Fruit fly (Drosophila melanogaster) whole organism, embryonic: ENCODE results near the gene SMC5.

Source experiments
- Ada2b ChIP-seq: fragments of 200-800 bp; sonication (Bioruptor generic); IDR thresholded peaks from 2 replicates; pipeline ENCODE4 v1.3.6; 2022; ENCODE audit warnings: missing biosample characterization, missing genetic modification characterization
- Awh ChIP-seq: fragments of 200-800 bp; sonication (Bioruptor generic); IDR thresholded peaks from 2 replicates; pipeline ENCODE4, ENCODE4 v1.3.6; 2022; ENCODE audit warnings: missing biosample characterization, missing genetic modification characterization
- BEAF-32 ChIP-seq: fragments of 200-800 bp; sonication (Bioruptor generic); optimal IDR thresholded peaks from 3 replicates; lab custom pipeline; 2017; ENCODE audit warnings: missing biosample characterization, missing genetic modification characterization, mild to moderate bottlenecking, moderate library complexity, missing genetic modification reagents
- Blimp-1 ChIP-seq: fragments of 200-800 bp; sonication (Bioruptor generic); optimal IDR thresholded peaks from 3 replicates; lab custom pipeline; 2018; ENCODE audit warnings: missing biosample characterization, missing genetic modification characterization, mild to moderate bottlenecking, moderate library complexity, missing genetic modification reagents
- CG11085 ChIP-seq: fragments of 200-800 bp; sonication (Bioruptor generic); IDR thresholded peaks from 2 replicates; pipeline ENCODE4 v1.3.6; 2022; ENCODE audit warnings: missing biosample characterization, missing genetic modification characterization
- CG12659 ChIP-seq: fragments of 200-800 bp; sonication (Bioruptor generic); optimal IDR thresholded peaks from 3 replicates; lab custom pipeline; 2017; ENCODE audit warnings: mild to moderate bottlenecking, missing biosample characterization, missing genetic modification reagents, missing genetic modification characterization
- CG16813 ChIP-seq: fragments of 200-800 bp; sonication (Bioruptor generic); IDR thresholded peaks from 3 replicates; pipeline ENCODE4 v1.3.6; 2022; ENCODE audit warnings: missing biosample characterization, missing genetic modification characterization; ENCODE audit not compliant: partially characterized antibody
- CG16815 ChIP-seq: fragments of 200-800 bp; sonication (Bioruptor generic); optimal IDR thresholded peaks from 3 replicates; lab custom pipeline; 2017; ENCODE audit warnings: missing biosample characterization, mild to moderate bottlenecking, missing genetic modification characterization
- CG17612 ChIP-seq: fragments of 200-800 bp; sonication (Bioruptor generic); IDR thresholded peaks from 2 replicates; pipeline ENCODE4 v1.3.6; 2022; ENCODE audit warnings: missing biosample characterization, missing genetic modification characterization
- CG2199 ChIP-seq: fragments of 200-800 bp; sonication (Bioruptor generic); IDR thresholded peaks from 3 replicates; pipeline ENCODE4 v1.3.6; 2022; ENCODE audit warnings: missing biosample characterization, missing genetic modification characterization
- CG30020 ChIP-seq: fragments of 200-800 bp; optimal IDR thresholded peaks from 2 replicates; lab custom pipeline; 2019; ENCODE audit warnings: missing biosample characterization, mild to moderate bottlenecking, missing genetic modification characterization, moderate library complexity
- CG34224 ChIP-seq: fragments of 200-800 bp; sonication (Bioruptor generic); IDR thresholded peaks from 3 replicates; pipeline ENCODE4 v1.3.6; 2022; ENCODE audit warnings: missing biosample characterization, missing genetic modification characterization; ENCODE audit not compliant: partially characterized antibody
- CG3995 ChIP-seq: fragments of 200-800 bp; sonication (Bioruptor generic); optimal IDR thresholded peaks from 3 replicates; lab custom pipeline; 2016; ENCODE audit warnings: missing biosample characterization, missing genetic modification characterization
- CG9797 ChIP-seq: fragments of 200-800 bp; sonication (Bioruptor generic); optimal IDR thresholded peaks from 3 replicates; lab custom pipeline; 2018; ENCODE audit warnings: missing biosample characterization, mild to moderate bottlenecking, missing genetic modification characterization
- CG9817 ChIP-seq: fragments of 200-800 bp; sonication (Bioruptor generic); optimal IDR thresholded peaks from 2 replicates; lab custom pipeline; 2018; ENCODE audit warnings: missing biosample characterization, mild to moderate bottlenecking, missing genetic modification characterization, moderate library complexity
- CG9876 ChIP-seq: fragments of 200-800 bp; sonication (Bioruptor generic); optimal IDR thresholded peaks from 2 replicates; lab custom pipeline; 2016; ENCODE audit warnings: missing biosample characterization, missing genetic modification characterization
- Chrac-16 ChIP-seq: fragments of 200-800 bp; sonication (Bioruptor generic); optimal IDR thresholded peaks from 3 replicates; lab custom pipeline; 2016; ENCODE audit warnings: missing biosample characterization, missing genetic modification characterization
- D19A ChIP-seq: fragments of 200-800 bp; optimal IDR thresholded peaks from 3 replicates; lab custom pipeline; 2019; ENCODE audit warnings: missing biosample characterization, mild to moderate bottlenecking, missing genetic modification characterization, moderate library complexity
- Dad ChIP-seq: fragments of 200-800 bp; sonication (Bioruptor generic); optimal IDR thresholded peaks from 3 replicates; lab custom pipeline; 2016; ENCODE audit warnings: missing biosample characterization, missing genetic modification characterization
- Doc3 ChIP-seq: fragments of 200-800 bp; sonication (Bioruptor generic); IDR thresholded peaks from 3 replicates; pipeline ENCODE4 v1.3.6; 2022; ENCODE audit warnings: missing biosample characterization, missing genetic modification characterization; ENCODE audit not compliant: partially characterized antibody
- Dp ChIP-seq: fragments of 200-800 bp; sonication (Bioruptor generic); optimal IDR thresholded peaks from 2 replicates; lab custom pipeline; 2018; ENCODE audit warnings: missing biosample characterization, mild to moderate bottlenecking, missing genetic modification characterization, moderate library complexity
- Elba2 ChIP-seq: fragments of 200-800 bp; sonication (Bioruptor generic); optimal IDR thresholded peaks from 3 replicates; lab custom pipeline; 2016; ENCODE audit warnings: missing biosample characterization, missing genetic modification characterization
- Hr3 ChIP-seq: fragments of 200-800 bp; sonication (Bioruptor generic); optimal IDR thresholded peaks from 3 replicates; lab custom pipeline; 2016; ENCODE audit warnings: missing biosample characterization, missing genetic modification characterization
- Oli ChIP-seq: fragments of 200-800 bp; sonication (Bioruptor generic); optimal IDR thresholded peaks from 2 replicates; lab custom pipeline; 2018; ENCODE audit warnings: missing biosample characterization, mild to moderate bottlenecking, missing genetic modification characterization, moderate library complexity
- Sin3A ChIP-seq: fragments of >200 bp; optimal IDR thresholded peaks from 2 replicates; lab custom pipeline; 2018
- Sry-β ChIP-seq: fragments of 200-800 bp; sonication (Bioruptor generic); optimal IDR thresholded peaks from 2 replicates; lab custom pipeline; 2018; ENCODE audit warnings: missing biosample characterization, mild to moderate bottlenecking, missing genetic modification characterization, moderate library complexity
- YL-1 ChIP-seq: fragments of 200-800 bp; sonication (Bioruptor generic); optimal IDR thresholded peaks from 3 replicates; lab custom pipeline; 2017; ENCODE audit warnings: missing biosample characterization, mild to moderate bottlenecking, missing genetic modification characterization
- ato ChIP-seq: fragments of 200-800 bp; sonication (Bioruptor generic); IDR thresholded peaks from 2 replicates; pipeline ENCODE4 v1.3.6; 2022; ENCODE audit warnings: missing biosample characterization, missing genetic modification characterization; ENCODE audit not compliant: partially characterized antibody
- bsh ChIP-seq, 2 experiments: fragments of 200-800 bp; sonication (Bioruptor generic); optimal IDR thresholded peaks; 2 replicates each; lab custom pipeline; 2017 to 2018; ENCODE audit warnings: mild to moderate bottlenecking in 2 of 2, missing biosample characterization in 2 of 2, missing genetic modification characterization in 2 of 2, moderate library complexity in 1 of 2
- gcm2 ChIP-seq: fragments of 200-800 bp; sonication (Bioruptor generic); optimal IDR thresholded peaks from 2 replicates; lab custom pipeline; 2016; ENCODE audit warnings: missing biosample characterization, missing genetic modification characterization
- grn ChIP-seq: fragments of 200-800 bp; sonication (Bioruptor generic); optimal IDR thresholded peaks from 3 replicates; lab custom pipeline; 2017; ENCODE audit warnings: missing biosample characterization, missing genetic modification characterization
- hbn ChIP-seq: fragments of 200-800 bp; sonication (Bioruptor generic); IDR thresholded peaks from 2 replicates; pipeline ENCODE4 v1.3.6; 2022; ENCODE audit warnings: missing biosample characterization, missing genetic modification characterization; ENCODE audit not compliant: partially characterized antibody
- inv ChIP-seq: fragments of 200-800 bp; sonication (Bioruptor generic); IDR thresholded peaks from 2 replicates; pipeline ENCODE4 v1.3.6; 2022; ENCODE audit warnings: missing biosample characterization, missing genetic modification characterization; ENCODE audit not compliant: partially characterized antibody
- mld ChIP-seq: fragments of 200-800 bp; sonication (Bioruptor generic); IDR thresholded peaks from 3 replicates; pipeline ENCODE4 v1.3.6; 2022; ENCODE audit warnings: missing biosample characterization, missing genetic modification characterization; ENCODE audit not compliant: partially characterized antibody
- nerfin-1 ChIP-seq: fragments of 200-800 bp; sonication (Bioruptor generic); optimal IDR thresholded peaks from 3 replicates; lab custom pipeline; 2019; ENCODE audit warnings: missing biosample characterization, mild to moderate bottlenecking, missing genetic modification characterization, moderate library complexity
- sim ChIP-seq: fragments of 200-800 bp; sonication (Bioruptor generic); IDR thresholded peaks from 2 replicates; pipeline ENCODE4 v1.3.6; 2022; ENCODE audit warnings: missing biosample characterization, missing genetic modification characterization
- tna ChIP-seq: fragments of 200-800 bp; sonication (Bioruptor generic); IDR thresholded peaks from 2 replicates; pipeline ENCODE4 v1.3.6; 2022; ENCODE audit warnings: missing biosample characterization, missing genetic modification characterization; ENCODE audit not compliant: partially characterized antibody

The SMC5 gene

DNA sequence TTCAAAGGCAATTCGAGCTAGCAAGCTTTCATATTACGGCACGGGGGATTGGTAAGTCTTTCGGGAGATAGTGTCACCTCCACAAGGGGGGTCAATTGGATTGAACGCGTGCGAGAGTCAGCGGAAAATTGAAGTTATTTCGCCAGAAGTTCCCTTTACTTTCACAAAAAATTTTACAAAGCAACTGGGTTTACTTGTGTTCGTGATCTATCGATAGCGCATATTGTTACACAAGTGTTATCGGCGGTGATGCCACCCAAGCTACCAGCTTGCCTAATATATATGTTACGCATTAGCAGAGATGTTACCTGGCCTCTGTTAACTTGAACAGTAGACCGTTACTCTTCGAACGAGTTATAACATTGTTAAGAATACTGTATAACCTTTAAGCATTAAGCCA, 14.2 kb upstream of the SMC5 start, which contains the start of gene Wnk (continued):
- TF ChIP-seq Chrac-16 (GFP tag; lab: Kevin White, UChicago) = no peak
- TF ChIP-seq bsh (GFP tag; optimal IDR thresholded peaks at IDR 0.05; lab: Kevin White, UChicago) = no peak
- TF ChIP-seq hbn = peak; percentile 82
- TF ChIP-seq Dp (GFP tag; lab: Kevin White, UChicago) = peak; percentile 35
- TF ChIP-seq Dad (GFP tag; lab: Kevin White, UChicago) = no peak
- no peak for TF ChIP-seq CG12659 (GFP tag; lab: Kevin White, UChicago)
- TF ChIP-seq inv (GFP tag; lab: Robert Waterston, UW) = peak; percentile 59
- TF ChIP-seq tna (GFP tag; lab: Robert Waterston, UW) = peak; percentile 81
- peak; percentile 33 for TF ChIP-seq CG9797 (GFP tag; lab: Kevin White, UChicago)
- TF ChIP-seq Sin3A = peak; percentile 36
- peak; percentile 80 for TF ChIP-seq BEAF-32 (GFP tag; lab: Kevin White, UChicago)
- TF ChIP-seq ato = peak; percentile 72
- no peak for TF ChIP-seq gcm2
- 0 out of 3 replicates have a peak, but pooled peaks have one; percentile 62 for TF ChIP-seq mld (GFP tag; lab: Robert Waterston, UW)
- peak; percentile 62; the same call in 2 of the 3 replicates for TF ChIP-seq Doc3
- TF ChIP-seq CG3995 (GFP tag; lab: Kevin White, UChicago) = peak; percentile 78
- no peak for TF ChIP-seq Hr3 (GFP tag; lab: Kevin White, UChicago)
- TF ChIP-seq CG16813 (GFP tag; lab: Robert Waterston, UW) = peak; percentile 71
- TF ChIP-seq Ada2b = no peak
- no peak for TF ChIP-seq CG9817 (tag; lab: Kevin White, UChicago)
- peak; percentile 81 for TF ChIP-seq YL-1 (GFP tag; lab: Kevin White, UChicago)
- TF ChIP-seq sim (GFP tag; lab: Robert Waterston, UW) = no peak
- no peak for TF ChIP-seq Elba2 (GFP tag; lab: Kevin White, UChicago)
- TF ChIP-seq CG11085 = no peak
- TF ChIP-seq CG30020 = peak; percentile 36
- TF ChIP-seq CG34224 (GFP tag; lab: Robert Waterston, UW) = peak; percentile 82
- no peak for TF ChIP-seq nerfin-1 (tag; lab: Kevin White, UChicago)

- peak; percentile 90 for TF ChIP-seq Blimp-1 (GFP tag; lab: Kevin White, UChicago)
- TF ChIP-seq CG2199 = no peak
- TF ChIP-seq CG16815 (GFP tag; lab: Kevin White, UChicago) = no peak
- no peak for TF ChIP-seq CG17612
- peak; percentile 33 for TF ChIP-seq grn (GFP tag; lab: Kevin White, UChicago)
- TF ChIP-seq Oli (tag; lab: Kevin White, UChicago) = no peak
- TF ChIP-seq Sry-β (GFP tag; lab: Kevin White, UChicago) = no peak
- no peak for TF ChIP-seq CG9876
- no peak for TF ChIP-seq D19A (tag; lab: Kevin White, UChicago)
- TF ChIP-seq Awh = 0 out of 2 replicates have a peak, but pooled peaks have one; percentile 11
- TF ChIP-seq, all 482 proteins: peak for 3
These were observed 10.7 kb upstream of the SMC5 start, which contains the start of gene CG7173 for dm6 chr3L:21558176-21558871. Gene CG7173 (minus strand): TSS chr3L:21558226.
